Worm (Caenorhabditis elegans): ENCODE results near the gene asp-9.

DNA sequence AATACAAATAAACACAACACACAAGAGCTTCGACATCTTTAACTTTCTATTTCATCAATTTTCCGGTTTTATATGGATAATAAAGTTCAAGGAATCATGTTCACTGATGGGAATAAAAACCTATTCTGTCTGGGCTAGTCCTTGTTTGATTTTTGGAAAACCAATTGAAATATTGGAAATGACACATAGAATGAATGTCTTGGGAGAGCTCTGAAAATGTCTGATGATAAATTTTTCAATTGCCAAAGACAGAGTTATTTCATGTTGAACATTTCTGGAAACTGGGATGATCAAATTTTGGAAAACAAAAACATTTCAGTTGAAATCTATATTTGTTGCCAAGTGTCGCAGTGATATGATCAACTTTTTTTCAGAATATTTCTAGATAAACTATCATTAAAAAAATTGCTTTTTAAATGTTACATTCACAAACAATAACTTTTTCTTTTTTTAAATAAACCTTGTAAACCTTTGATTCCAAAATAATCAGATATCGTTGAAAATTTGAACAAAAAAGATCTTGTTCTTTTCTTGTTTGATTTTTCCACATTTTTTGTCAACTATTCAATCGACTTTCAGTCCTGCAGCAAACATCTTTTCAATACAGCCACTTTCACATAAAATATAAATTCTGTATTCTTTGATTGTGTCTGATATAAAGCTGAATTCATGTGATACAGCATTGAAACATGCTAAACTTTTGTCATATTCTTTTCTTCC, 52.0 kb downstream of the asp-9 start, which contains the start of the genes F58F9.6 and F58F9.8:
- TF ChIP-seq nhr-12 (tag; optimal IDR thresholded peaks at IDR 0.05): no peak
- no peak for TF ChIP-seq ztf-11 (tag; optimal IDR thresholded peaks at IDR 0.05)
- no peak for TF ChIP-seq pha-4 (tag; optimal IDR thresholded peaks at IDR 0.05)
- TF ChIP-seq snpc-4 (tag; optimal IDR thresholded peaks at IDR 0.05): no peak
- no peak for TF ChIP-seq mep-1 (tag; optimal IDR thresholded peaks at IDR 0.05)
- no peak for TF ChIP-seq sptf-1 (tag; optimal IDR thresholded peaks at IDR 0.05)
- no peak for TF ChIP-seq mab-5 (tag; optimal IDR thresholded peaks at IDR 0.05)
- no peak for TF ChIP-seq unc-62 (GFP tag; optimal IDR thresholded peaks at IDR 0.05)
- TF ChIP-seq lin-13 (tag; optimal IDR thresholded peaks at IDR 0.05): no peak
- TF ChIP-seq lsy-2 (tag; optimal IDR thresholded peaks at IDR 0.05): no peak
- no peak for TF ChIP-seq nhr-237 (tag; optimal IDR thresholded peaks at IDR 0.05)
- TF ChIP-seq unc-39 (tag; optimal IDR thresholded peaks at IDR 0.05): no peak
- TF ChIP-seq ceh-43 (GFP tag; optimal IDR thresholded peaks at IDR 0.05): no peak
- no peak for TF ChIP-seq ham-2 (GFP tag; optimal IDR thresholded peaks at IDR 0.05)

Data from whole organism, mixed stage, embryonic.